Fruit fly (Drosophila melanogaster) whole organism, embryonic: ENCODE measurements around the gene Sox102F.

Experiments used
- Asciz ChIP-seq: fragments of 200-800 bp; sonication (Bioruptor generic); optimal IDR thresholded peaks from 2 replicates; lab custom pipeline; 2017; ENCODE audit warnings: missing biosample characterization, mild to moderate bottlenecking, missing genetic modification characterization, missing genetic modification reagents
- Atf6 ChIP-seq: fragments of 200-800 bp; sonication (Bioruptor generic); IDR thresholded peaks from 2 replicates; pipeline ENCODE4 v1.3.6; 2022; ENCODE audit warnings: missing biosample characterization, missing genetic modification characterization
- Bdp1 ChIP-seq: fragments of 200-800 bp; sonication (Bioruptor generic); optimal IDR thresholded peaks from 3 replicates; lab custom pipeline; 2016; ENCODE audit warnings: missing biosample characterization, missing genetic modification characterization
- CG11247 ChIP-seq: fragments of 200-800 bp; sonication (Bioruptor generic); IDR thresholded peaks from 2 replicates; pipeline ENCODE4 v1.3.6; 2022; ENCODE audit warnings: missing biosample characterization, missing genetic modification characterization
- CG11723 ChIP-seq: fragments of 200-800 bp; sonication (Bioruptor generic); optimal IDR thresholded peaks from 2 replicates; lab custom pipeline; 2017; ENCODE audit warnings: missing biosample characterization, mild to moderate bottlenecking, missing genetic modification characterization
- CG12219 ChIP-seq: fragments of 200-800 bp; sonication (Bioruptor generic); optimal IDR thresholded peaks from 3 replicates; lab custom pipeline; 2018; ENCODE audit warnings: missing biosample characterization, mild to moderate bottlenecking, missing genetic modification characterization
- CG12299 ChIP-seq: fragments of 200-800 bp; sonication (Bioruptor generic); optimal IDR thresholded peaks from 2 replicates; lab custom pipeline; 2018; ENCODE audit warnings: missing biosample characterization, mild to moderate bottlenecking, missing genetic modification characterization
- CG1233 ChIP-seq: fragments of 200-800 bp; sonication (Bioruptor generic); optimal IDR thresholded peaks from 4 replicates; lab custom pipeline; 2018; ENCODE audit warnings: missing biosample characterization, mild to moderate bottlenecking, missing genetic modification characterization
- CG15073 ChIP-seq: fragments of 200-800 bp; sonication (Bioruptor generic); optimal IDR thresholded peaks from 2 replicates; lab custom pipeline; 2016; ENCODE audit warnings: missing biosample characterization, missing genetic modification characterization
- CG1603 ChIP-seq: fragments of 200-800 bp; sonication (Bioruptor generic); optimal IDR thresholded peaks from 2 replicates; lab custom pipeline; 2019; ENCODE audit warnings: missing biosample characterization, mild to moderate bottlenecking, missing genetic modification characterization, moderate library complexity
- CG2116 ChIP-seq: fragments of 200-800 bp; sonication (Bioruptor generic); optimal IDR thresholded peaks from 3 replicates; lab custom pipeline; 2018; ENCODE audit warnings: missing biosample characterization, mild to moderate bottlenecking, missing genetic modification characterization
- CG2875 ChIP-seq: fragments of 200-800 bp; sonication (Bioruptor generic); optimal IDR thresholded peaks from 2 replicates; lab custom pipeline; 2017; ENCODE audit warnings: missing biosample characterization, mild to moderate bottlenecking, missing genetic modification characterization, missing genetic modification reagents
- CG3163 ChIP-seq: fragments of 200-800 bp; sonication (Bioruptor generic); optimal IDR thresholded peaks from 3 replicates; lab custom pipeline; 2016; ENCODE audit warnings: missing biosample characterization, missing genetic modification characterization
- CG5180 ChIP-seq: fragments of 200-800 bp; sonication (Bioruptor generic); optimal IDR thresholded peaks from 3 replicates; lab custom pipeline; 2017; ENCODE audit warnings: missing biosample characterization, missing genetic modification characterization, mild to moderate bottlenecking, moderate library complexity, missing genetic modification reagents
- CG6791 ChIP-seq: fragments of 200-800 bp; sonication (Bioruptor generic); IDR thresholded peaks from 3 replicates; pipeline ENCODE4 v1.3.6; 2022; ENCODE audit warnings: missing biosample characterization, missing genetic modification characterization; ENCODE audit not compliant: partially characterized antibody
- CG7271 ChIP-seq: fragments of 200-800 bp; sonication (Bioruptor generic); optimal IDR thresholded peaks from 2 replicates; lab custom pipeline; 2018; ENCODE audit warnings: missing biosample characterization, mild to moderate bottlenecking, missing genetic modification characterization, moderate library complexity
- CG7357 ChIP-seq: fragments of 200-800 bp; sonication (Bioruptor generic); IDR thresholded peaks from 3 replicates; pipeline ENCODE4 v1.3.6; 2022; ENCODE audit warnings: missing biosample characterization, missing genetic modification characterization
- CG7839 ChIP-seq: fragments of 200-800 bp; sonication (Bioruptor generic); optimal IDR thresholded peaks from 3 replicates; lab custom pipeline; 2018; ENCODE audit warnings: missing biosample characterization, mild to moderate bottlenecking, missing genetic modification characterization, moderate library complexity
- CG7987 ChIP-seq: fragments of 200-800 bp; sonication (Bioruptor generic); optimal IDR thresholded peaks from 2 replicates; lab custom pipeline; 2018; ENCODE audit warnings: missing biosample characterization, mild to moderate bottlenecking, missing genetic modification characterization, moderate library complexity
- Dad ChIP-seq: fragments of 200-800 bp; sonication (Bioruptor generic); optimal IDR thresholded peaks from 3 replicates; lab custom pipeline; 2016; ENCODE audit warnings: missing biosample characterization, missing genetic modification characterization
- Dbx ChIP-seq: fragments of 200-800 bp; sonication (Bioruptor generic); IDR thresholded peaks from 3 replicates; pipeline ENCODE4 v1.3.6; 2022; ENCODE audit warnings: missing biosample characterization, missing genetic modification characterization
- Dp ChIP-seq: fragments of 200-800 bp; sonication (Bioruptor generic); optimal IDR thresholded peaks from 2 replicates; lab custom pipeline; 2018; ENCODE audit warnings: missing biosample characterization, mild to moderate bottlenecking, missing genetic modification characterization, moderate library complexity
- Hsf ChIP-seq: fragments of 200-800 bp; sonication (Bioruptor generic); optimal IDR thresholded peaks from 3 replicates; lab custom pipeline; 2016; ENCODE audit warnings: missing biosample characterization, missing genetic modification characterization
- Med ChIP-seq: fragments of 200-800 bp; sonication (Bioruptor generic); peaks from one replicate; lab custom pipeline; 2016; ENCODE audit warnings: missing biosample characterization, missing genetic modification characterization, mild to moderate bottlenecking, inconsistent platforms, moderate library complexity
- NFAT ChIP-seq: fragments of 200-800 bp; sonication (Bioruptor generic); IDR thresholded peaks from 2 replicates; pipeline ENCODE4 v1.3.6; 2022; ENCODE audit warnings: missing biosample characterization, missing genetic modification characterization
- Nf-YB ChIP-seq: fragments of 200-800 bp; sonication (Bioruptor generic); optimal IDR thresholded peaks from 3 replicates; lab custom pipeline; 2019; ENCODE audit warnings: missing biosample characterization, mild to moderate bottlenecking, missing genetic modification characterization, moderate library complexity
- Nf-YC ChIP-seq: fragments of 200-800 bp; optimal IDR thresholded peaks from 3 replicates; lab custom pipeline; 2019; ENCODE audit warnings: missing biosample characterization, mild to moderate bottlenecking, missing genetic modification characterization, moderate library complexity
- Pdp1 ChIP-seq, 2 experiments: fragments of 200-800 bp; sonication (Bioruptor generic); optimal IDR thresholded peaks; 3 replicates each; lab custom pipeline; 2016; ENCODE audit warnings: missing biosample characterization in 2 of 2, missing genetic modification characterization in 2 of 2, mild to moderate bottlenecking in 1 of 2, moderate library complexity in 1 of 2
- Ptx1 ChIP-seq: fragments of 200-800 bp; sonication (Bioruptor generic); IDR thresholded peaks from 2 replicates; pipeline ENCODE4 v1.3.6; 2022; ENCODE audit warnings: missing biosample characterization, missing genetic modification characterization
- Scr ChIP-seq: fragments of 200-800 bp; sonication (Bioruptor generic); IDR thresholded peaks from 2 replicates; pipeline ENCODE4 v1.3.6; 2022; ENCODE audit warnings: missing biosample characterization, missing genetic modification characterization; ENCODE audit not compliant: partially characterized antibody
- btn ChIP-seq: fragments of 200-800 bp; sonication (Bioruptor generic); optimal IDR thresholded peaks from 2 replicates; lab custom pipeline; 2016; ENCODE audit warnings: missing biosample characterization, missing genetic modification characterization
- croc ChIP-seq: fragments of 200-800 bp; sonication (Bioruptor generic); conservative IDR thresholded peaks from 3 replicates; pipeline ENCODE4 v1.3.6; 2022; ENCODE audit warnings: missing biosample characterization, missing genetic modification characterization
- da ChIP-seq: fragments of 200-800 bp; sonication (Bioruptor generic); optimal IDR thresholded peaks from 2 replicates; lab custom pipeline; 2016; ENCODE audit warnings: missing biosample characterization, missing genetic modification characterization
- dysf ChIP-seq: fragments of 200-800 bp; sonication (Bioruptor generic); IDR thresholded peaks from 3 replicates; pipeline ENCODE4 v1.3.6; 2022; ENCODE audit warnings: missing biosample characterization, missing genetic modification characterization
- emc ChIP-seq: fragments of 200-800 bp; sonication (Bioruptor generic); optimal IDR thresholded peaks from 2 replicates; lab custom pipeline; 2016; ENCODE audit warnings: missing biosample characterization, missing genetic modification characterization
- eve ChIP-seq, 2 experiments: fragments of >200 bp; optimal IDR thresholded peaks; 2 replicates each; lab custom pipeline; 2017; ENCODE audit warnings: missing biosample characterization in 2 of 2, missing genetic modification characterization in 2 of 2
- fd64A ChIP-seq: fragments of 200-800 bp; sonication (Bioruptor generic); optimal IDR thresholded peaks from 3 replicates; lab custom pipeline; 2018; ENCODE audit warnings: missing biosample characterization, mild to moderate bottlenecking, missing genetic modification characterization
- gcm ChIP-seq: fragments of 200-800 bp; sonication (Bioruptor generic); optimal IDR thresholded peaks from 2 replicates; lab custom pipeline; 2019; ENCODE audit warnings: missing biosample characterization, mild to moderate bottlenecking, missing genetic modification characterization, moderate library complexity
- grn ChIP-seq: fragments of 200-800 bp; sonication (Bioruptor generic); optimal IDR thresholded peaks from 3 replicates; lab custom pipeline; 2017; ENCODE audit warnings: missing biosample characterization, missing genetic modification characterization
- gt ChIP-seq: fragments of 200-800 bp; sonication (Bioruptor generic); IDR thresholded peaks from 2 replicates; pipeline ENCODE4 v1.3.6; 2022; ENCODE audit warnings: missing biosample characterization, missing genetic modification characterization
- luna ChIP-seq: fragments of 200-800 bp; sonication (Bioruptor generic); optimal IDR thresholded peaks from 2 replicates; lab custom pipeline; 2016; ENCODE audit warnings: missing biosample characterization, missing genetic modification characterization
- pan ChIP-seq, 4 experiments: fragments of >200 bp in 3 of 4; fragments of 200-800 bp in 1 of 4; sonication (Bioruptor generic) in 1 of 4; optimal IDR thresholded peaks in 3 of 4; IDR thresholded peaks in 1 of 4; 2 replicates each; pipeline versions ENCODE4 v1.3.6 to Lab custom; 2017 to 2022; ENCODE audit warnings: missing biosample characterization in 2 of 4, missing genetic modification characterization in 2 of 4, mixed read lengths in 1 of 4
- scrt ChIP-seq: fragments of 200-800 bp; sonication (Bioruptor generic); optimal IDR thresholded peaks from 2 replicates; lab custom pipeline; 2018; ENCODE audit warnings: missing biosample characterization, mild to moderate bottlenecking, missing genetic modification characterization, moderate library complexity
- sd ChIP-seq: fragments of 200-800 bp; sonication (Bioruptor generic); optimal IDR thresholded peaks from 3 replicates; lab custom pipeline; 2018; ENCODE audit warnings: missing biosample characterization, mild to moderate bottlenecking, missing genetic modification characterization, moderate library complexity
- sim ChIP-seq: fragments of 200-800 bp; sonication (Bioruptor generic); IDR thresholded peaks from 2 replicates; pipeline ENCODE4 v1.3.6; 2022; ENCODE audit warnings: missing biosample characterization, missing genetic modification characterization
- stwl ChIP-seq: fragments of 200-800 bp; sonication (Bioruptor generic); optimal IDR thresholded peaks from 3 replicates; lab custom pipeline; 2018; ENCODE audit warnings: missing biosample characterization, mild to moderate bottlenecking, missing genetic modification characterization, moderate library complexity
- tll ChIP-seq, 2 experiments: fragments of 200-800 bp in 1 of 2; fragments of >200 bp in 1 of 2; sonication (Bioruptor generic) in 1 of 2; optimal IDR thresholded peaks; 2 replicates each; lab custom pipeline; 2017 to 2019; ENCODE audit warnings: missing biosample characterization in 2 of 2, missing genetic modification characterization in 2 of 2, mild to moderate bottlenecking in 1 of 2, moderate library complexity in 1 of 2
- trh ChIP-seq: fragments of 200-800 bp; sonication (Bioruptor generic); optimal IDR thresholded peaks from 2 replicates; lab custom pipeline; 2016; ENCODE audit warnings: missing biosample characterization, missing genetic modification characterization
- vfl ChIP-seq: fragments of 200-800 bp; sonication (Bioruptor generic); optimal IDR thresholded peaks from 2 replicates; lab custom pipeline; 2016; ENCODE audit warnings: missing biosample characterization, missing genetic modification characterization
- z ChIP-seq: fragments of 200-800 bp; sonication (Bioruptor generic); IDR thresholded peaks from 3 replicates; pipeline ENCODE4 v1.3.6; 2022; ENCODE audit warnings: missing biosample characterization, missing genetic modification characterization
- zen2 ChIP-seq: fragments of 200-800 bp; sonication (Bioruptor generic); IDR thresholded peaks from 3 replicates; pipeline ENCODE4 v1.3.6; 2022; ENCODE audit warnings: missing biosample characterization, missing genetic modification characterization; ENCODE audit not compliant: partially characterized antibody

Gene Sox102F

dm6 chr4:834452-834820 is 243 bp upstream of the Sox102F start (continued):
- TF ChIP-seq fd64A: no peak
- TF ChIP-seq zen2 (GFP tag; lab: Robert Waterston, UW): no peak
- no peak for TF ChIP-seq CG5180 (GFP tag; lab: Kevin White, UChicago)
- no peak for TF ChIP-seq sim (GFP tag; lab: Robert Waterston, UW)
- TF ChIP-seq Scr (GFP tag; lab: Robert Waterston, UW): no peak
- no peak for TF ChIP-seq sd (tag; lab: Kevin White, UChicago)
- peak; percentile 97 for TF ChIP-seq Nf-YB (GFP tag; lab: Kevin White, UChicago)
- no peak for TF ChIP-seq vfl (GFP tag; lab: Kevin White, UChicago)
- TF ChIP-seq Nf-YC (tag; lab: Kevin White, UChicago): peak; percentile 97
- no peak for TF ChIP-seq CG15073
- no peak for TF ChIP-seq z (GFP tag; lab: Robert Waterston, UW)
- TF ChIP-seq CG2875: no peak
- TF ChIP-seq CG1603: no peak
- TF ChIP-seq pan (optimal IDR thresholded peaks at IDR 0.05; lab: Kevin White, UChicago): no peak
- TF ChIP-seq pan (GFP tag; optimal IDR thresholded peaks at IDR 0.05 in 1 of 2, IDR thresholded peaks at IDR 0.05 in 1 of 2): no peak
- peak; percentile 29 for TF ChIP-seq gcm (GFP tag; lab: Kevin White, UChicago)
- TF ChIP-seq luna (GFP tag; lab: Kevin White, UChicago): no peak
- no peak for TF ChIP-seq da
- no peak for TF ChIP-seq Ptx1 (GFP tag; lab: Robert Waterston, UW)
- TF ChIP-seq Pdp1 (GFP tag; optimal IDR thresholded peaks at IDR 0.05; lab: Kevin White, UChicago): peak in 1 of 2 experiments; percentile 71
- no peak for TF ChIP-seq CG6791 (GFP tag; lab: Robert Waterston, UW)
- TF ChIP-seq emc (GFP tag; lab: Kevin White, UChicago): no peak
- no peak for TF ChIP-seq Dad
- TF ChIP-seq eve (GFP tag; optimal IDR thresholded peaks at IDR 0.05; lab: Kevin White, UChicago): peak in 1 of 2 experiments; percentile 90
- peak; percentile 99 for TF ChIP-seq CG3163 (GFP tag; lab: Kevin White, UChicago)
- no peak for TF ChIP-seq dysf (GFP tag; lab: Robert Waterston, UW)
- no peak for TF ChIP-seq NFAT (GFP tag; lab: Robert Waterston, UW)
- TF ChIP-seq Dbx: no peak
- TF ChIP-seq CG1233 (GFP tag; lab: Kevin White, UChicago): no peak
- no peak for TF ChIP-seq CG7987
- no peak for TF ChIP-seq Med
- no peak for TF ChIP-seq Dp
- no peak for TF ChIP-seq stwl
- TF ChIP-seq Asciz (GFP tag; lab: Kevin White, UChicago): peak; percentile 27
- no peak for TF ChIP-seq CG12219 (GFP tag; lab: Kevin White, UChicago)
- TF ChIP-seq CG11723: no peak
- TF ChIP-seq gt: no peak
- no peak for TF ChIP-seq CG7271 (tag; lab: Kevin White, UChicago)
- no peak for TF ChIP-seq Atf6 (GFP tag; lab: Robert Waterston, UW)
- no peak for TF ChIP-seq CG2116 (GFP tag; lab: Kevin White, UChicago)
- no peak for TF ChIP-seq croc (GFP tag; lab: Robert Waterston, UW)
- no peak for TF ChIP-seq grn
- TF ChIP-seq scrt (GFP tag; lab: Kevin White, UChicago): no peak
- no peak for TF ChIP-seq CG7839
- TF ChIP-seq btn (GFP tag; lab: Kevin White, UChicago): no peak
- TF ChIP-seq Bdp1 (GFP tag; lab: Kevin White, UChicago): no peak
- no peak for TF ChIP-seq trh (GFP tag; lab: Kevin White, UChicago)
- TF ChIP-seq Hsf: no peak
- TF ChIP-seq CG12299 (tag; lab: Kevin White, UChicago): peak; percentile 40
- no peak for TF ChIP-seq CG11247 (GFP tag; lab: Robert Waterston, UW)
- TF ChIP-seq tll (GFP tag; optimal IDR thresholded peaks at IDR 0.05; lab: Kevin White, UChicago): peak in 1 of 2 experiments; percentile 18
- TF ChIP-seq CG7357 (GFP tag; lab: Robert Waterston, UW): no peak
